Fruit fly (Drosophila melanogaster): ENCODE measurements around the gene CG5968.

The CG5968 gene

dm6 chr2L:16562379-16562778 lies 12.6 kb upstream of the CG5968 start:
- no peak for TF ChIP-seq psq (optimal IDR thresholded peaks at IDR 0.05)
- TF ChIP-seq Dll (optimal IDR thresholded peaks at IDR 0.05): no peak
- no peak for TF ChIP-seq usp (GFP tag; optimal IDR thresholded peaks at IDR 0.05)
- no peak for TF ChIP-seq CG8478 (optimal IDR thresholded peaks at IDR 0.05)
- no peak for TF ChIP-seq EcR (GFP tag; optimal IDR thresholded peaks at IDR 0.05)
- no peak for TF ChIP-seq pan (optimal IDR thresholded peaks at IDR 0.05)

DNA sequence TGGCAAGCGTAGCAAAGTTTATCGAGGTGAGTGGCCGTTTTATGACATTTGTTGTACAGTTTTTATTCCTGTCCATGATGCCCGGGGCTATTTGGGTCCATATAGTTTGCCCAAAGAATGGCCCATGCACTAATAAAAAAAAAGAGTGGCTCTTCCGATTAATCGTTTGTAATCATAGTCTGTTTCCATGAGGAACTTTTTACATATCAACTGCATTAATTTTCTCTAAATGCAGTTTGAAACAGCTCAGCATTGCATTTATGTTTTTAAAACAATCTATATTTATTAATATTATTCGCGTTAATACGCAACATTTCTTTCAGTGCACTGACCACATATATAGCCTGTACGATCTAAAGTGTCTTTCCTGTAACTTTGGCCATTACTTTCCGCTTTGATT lies 10.2 kb upstream of the CG5968 start:
- TF ChIP-seq EcR (GFP tag; optimal IDR thresholded peaks at IDR 0.05) (no peak), psq (optimal IDR thresholded peaks at IDR 0.05) (no peak)

dm6 chr2L:16548418-16549108 lies 1.2 kb downstream of the CG5968 start:
- TF ChIP-seq Dll (optimal IDR thresholded peaks at IDR 0.05) (no peak), CG8478 (optimal IDR thresholded peaks at IDR 0.05) (no peak), pan (optimal IDR thresholded peaks at IDR 0.05) (no peak), EcR (GFP tag; optimal IDR thresholded peaks at IDR 0.05) (no peak), psq (optimal IDR thresholded peaks at IDR 0.05) (no peak), usp (GFP tag; optimal IDR thresholded peaks at IDR 0.05) (no peak)

DNA sequence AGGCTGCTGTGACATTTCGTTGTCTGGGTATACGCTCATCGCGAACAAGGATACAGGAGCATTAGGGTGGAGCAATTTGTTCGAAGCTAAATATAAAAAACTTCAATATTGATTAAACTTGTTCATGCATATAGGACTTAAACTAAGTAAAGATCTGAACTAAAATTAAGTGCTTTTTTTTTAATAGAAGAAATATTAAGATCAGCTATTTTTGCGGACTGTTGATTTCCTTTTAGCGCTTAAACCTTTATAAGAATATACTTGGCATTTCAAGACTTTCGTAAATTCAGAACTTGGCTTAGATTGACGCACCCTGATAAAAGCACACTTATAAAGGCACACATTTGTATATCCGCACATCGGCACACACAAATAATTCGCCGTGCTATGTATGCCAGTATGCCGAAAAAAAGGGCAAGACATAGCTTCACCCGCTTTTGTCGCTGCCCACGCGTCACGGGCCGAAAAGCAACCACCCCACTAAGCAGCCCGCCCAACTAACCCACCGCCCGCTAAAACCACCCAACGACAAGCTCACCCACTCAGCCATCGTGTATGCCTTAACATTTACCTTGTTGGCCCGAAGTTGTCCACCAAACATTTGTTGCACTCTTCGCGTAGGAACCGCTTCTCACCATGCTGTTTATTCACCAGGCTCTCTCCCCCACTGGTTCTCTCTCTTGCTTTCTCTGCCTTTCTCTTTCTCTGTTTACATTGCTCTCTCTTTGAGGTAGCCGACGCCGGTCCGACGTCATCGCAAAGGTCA lies 1.9 kb downstream of the CG5968 start:
- no peak for TF ChIP-seq pan (optimal IDR thresholded peaks at IDR 0.05)
- no peak for TF ChIP-seq EcR (GFP tag; optimal IDR thresholded peaks at IDR 0.05)
- TF ChIP-seq psq (optimal IDR thresholded peaks at IDR 0.05): no peak
- TF ChIP-seq CG8478 (optimal IDR thresholded peaks at IDR 0.05): no peak
- no peak for TF ChIP-seq Dll (optimal IDR thresholded peaks at IDR 0.05)
- no peak for TF ChIP-seq usp (GFP tag; optimal IDR thresholded peaks at IDR 0.05)

DNA sequence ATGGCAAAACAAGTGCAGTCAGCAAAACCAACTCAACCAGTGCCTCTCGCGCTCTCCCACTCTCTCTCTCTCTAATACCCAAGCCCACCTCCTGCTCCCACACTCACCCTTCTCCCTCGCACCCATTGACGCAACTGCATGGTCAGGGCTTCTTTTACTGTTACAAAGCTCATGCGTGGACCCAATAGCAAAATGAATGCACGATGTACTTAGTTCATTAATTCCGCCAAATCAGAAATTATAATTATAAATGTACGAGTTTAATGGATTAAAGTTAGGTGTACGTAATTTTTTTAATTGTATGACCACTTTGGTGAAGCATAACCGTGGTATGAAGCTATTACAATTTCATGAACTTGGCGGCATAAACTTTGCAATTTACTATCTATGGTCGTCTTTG lies 4.0 kb downstream of the CG5968 start:
- TF ChIP-seq usp (GFP tag; optimal IDR thresholded peaks at IDR 0.05) (no peak), pan (optimal IDR thresholded peaks at IDR 0.05) (no peak), CG8478 (optimal IDR thresholded peaks at IDR 0.05) (no peak), EcR (GFP tag; optimal IDR thresholded peaks at IDR 0.05) (no peak), Dll (optimal IDR thresholded peaks at IDR 0.05) (no peak)

dm6 chr2L:16544563-16545066 lies 5.1 kb downstream of the CG5968 start, which contains the start of gene mtgo:
Gene mtgo, plus strand, starts transcription at chr2L:16545016.
- TF ChIP-seq CG8478 (optimal IDR thresholded peaks at IDR 0.05) (no peak), usp (GFP tag; optimal IDR thresholded peaks at IDR 0.05) (no peak), psq (optimal IDR thresholded peaks at IDR 0.05) (no peak), EcR (GFP tag; optimal IDR thresholded peaks at IDR 0.05) (no peak), pan (optimal IDR thresholded peaks at IDR 0.05) (no peak), Dll (optimal IDR thresholded peaks at IDR 0.05) (no peak)

DNA sequence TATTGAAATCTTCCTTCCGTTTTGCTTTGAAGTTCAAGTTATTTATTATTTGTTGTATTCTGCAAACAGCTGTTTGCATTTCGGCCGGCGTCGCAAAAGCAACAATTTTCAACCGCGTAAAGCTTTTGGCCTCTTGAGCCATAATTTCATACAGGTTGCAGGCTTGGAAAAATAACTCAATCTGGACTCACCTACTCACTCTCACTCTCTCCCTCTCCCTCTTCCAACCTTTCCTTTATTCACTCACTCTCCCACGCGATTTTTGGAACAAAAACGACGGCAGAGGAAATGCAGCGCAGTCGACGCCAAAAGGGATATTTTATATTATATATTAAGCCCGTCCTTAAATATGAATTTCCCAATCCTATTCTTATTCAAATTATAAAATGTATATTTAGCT lies 5.9 kb downstream of the CG5968 start:
- no peak for TF ChIP-seq psq (optimal IDR thresholded peaks at IDR 0.05)
- no peak for TF ChIP-seq pan (optimal IDR thresholded peaks at IDR 0.05)
- TF ChIP-seq usp (GFP tag; optimal IDR thresholded peaks at IDR 0.05): no peak
- no peak for TF ChIP-seq CG8478 (optimal IDR thresholded peaks at IDR 0.05)
- TF ChIP-seq EcR (GFP tag; optimal IDR thresholded peaks at IDR 0.05): no peak
- TF ChIP-seq Dll (optimal IDR thresholded peaks at IDR 0.05): no peak

DNA sequence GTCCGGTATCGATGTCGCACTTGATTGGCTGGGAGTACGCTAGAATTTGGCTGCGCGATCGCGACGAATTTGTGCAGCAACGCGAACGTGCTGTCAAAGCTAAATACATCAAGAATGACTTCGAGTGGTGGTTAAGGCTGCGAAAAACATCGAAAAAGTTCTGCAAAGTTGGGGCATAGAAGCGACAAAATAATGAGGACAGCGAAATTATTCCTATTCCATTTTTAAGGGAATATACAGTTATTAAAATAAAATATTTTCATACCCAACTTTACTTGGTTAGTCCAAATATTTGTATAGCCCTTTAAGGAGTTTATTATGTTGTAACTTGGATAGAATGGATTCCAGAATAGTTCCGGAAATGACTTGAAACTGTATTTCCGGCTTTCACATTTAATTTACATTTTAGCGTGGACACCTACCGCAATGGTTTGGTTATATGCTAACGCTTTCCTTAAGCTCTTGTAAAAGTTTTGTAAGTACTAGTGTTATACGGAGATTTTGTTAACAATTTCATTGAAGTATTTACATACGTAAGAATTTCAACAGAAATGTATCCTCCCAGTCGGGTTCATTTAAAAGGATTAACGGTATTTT lies 6.7 kb downstream of the CG5968 start:
- TF ChIP-seq EcR (GFP tag; optimal IDR thresholded peaks at IDR 0.05) (no peak), pan (optimal IDR thresholded peaks at IDR 0.05) (peak; percentile 5)

- TF ChIP-seq pan (optimal IDR thresholded peaks at IDR 0.05): no peak
- TF ChIP-seq EcR (GFP tag; optimal IDR thresholded peaks at IDR 0.05): no peak
- no peak for TF ChIP-seq usp (GFP tag; optimal IDR thresholded peaks at IDR 0.05)
- no peak for TF ChIP-seq Dll (optimal IDR thresholded peaks at IDR 0.05)
Observed at dm6 chr2L:16542246-16542645, 7.5 kb downstream of the CG5968 start, which contains the start of gene CG31816. Gene CG31816, plus strand, starts transcription at chr2L:16542546.

DNA sequence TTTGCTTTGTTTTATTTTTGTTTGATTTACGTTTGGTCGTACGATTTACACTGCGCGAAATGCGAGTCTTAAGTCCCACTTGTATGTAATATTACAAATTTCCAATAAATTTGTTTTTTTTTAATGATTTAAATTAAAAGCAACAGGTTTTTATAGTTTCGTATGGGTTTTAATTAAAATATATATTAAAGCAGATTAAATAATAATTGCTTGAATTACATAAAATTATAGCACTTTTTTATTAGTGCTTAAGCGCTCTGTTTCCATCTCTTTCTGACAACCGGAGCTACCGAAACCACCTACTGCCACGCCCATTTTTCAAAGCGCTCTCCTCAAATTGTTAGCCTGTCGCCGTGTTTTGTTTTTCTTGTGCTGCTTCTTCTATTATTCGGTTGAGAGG lies 8.0 kb downstream of the CG5968 start:
- no peak for TF ChIP-seq usp (GFP tag; optimal IDR thresholded peaks at IDR 0.05)
- TF ChIP-seq pan (optimal IDR thresholded peaks at IDR 0.05): no peak
- TF ChIP-seq EcR (GFP tag; optimal IDR thresholded peaks at IDR 0.05): no peak
- no peak for TF ChIP-seq psq (optimal IDR thresholded peaks at IDR 0.05)
- no peak for TF ChIP-seq CG8478 (optimal IDR thresholded peaks at IDR 0.05)
- no peak for TF ChIP-seq Dll (optimal IDR thresholded peaks at IDR 0.05)

- TF ChIP-seq EcR (GFP tag; optimal IDR thresholded peaks at IDR 0.05) (no peak), usp (GFP tag; optimal IDR thresholded peaks at IDR 0.05) (no peak), Dll (optimal IDR thresholded peaks at IDR 0.05) (no peak), CG8478 (optimal IDR thresholded peaks at IDR 0.05) (no peak), psq (optimal IDR thresholded peaks at IDR 0.05) (no peak), pan (optimal IDR thresholded peaks at IDR 0.05) (no peak)
Observed at dm6 chr2L:16541318-16541717, 8.4 kb downstream of the CG5968 start.

dm6 chr2L:16540773-16541172 lies 9.0 kb downstream of the CG5968 start:
- TF ChIP-seq usp (GFP tag; optimal IDR thresholded peaks at IDR 0.05) (no peak), pan (optimal IDR thresholded peaks at IDR 0.05) (no peak), Dll (optimal IDR thresholded peaks at IDR 0.05) (no peak), psq (optimal IDR thresholded peaks at IDR 0.05) (no peak), EcR (GFP tag; optimal IDR thresholded peaks at IDR 0.05) (no peak), CG8478 (optimal IDR thresholded peaks at IDR 0.05) (no peak)
